Worm (Caenorhabditis elegans) whole organism, mixed stage, embryonic: ENCODE results near the gene dod-21.

Experiments
- M03D4.4 ChIP-seq: sonication (generic microtip); optimal IDR thresholded peaks from 2 replicates; lab custom pipeline; 2017; ENCODE audit warnings: mild to moderate bottlenecking, missing genetic modification characterization, missing compliant biosample characterization
- bed-3 ChIP-seq: fragments of 200-800 bp; sonication (Bioruptor generic); optimal IDR thresholded peaks from 3 replicates; lab custom pipeline; 2018; ENCODE audit warnings: mild to moderate bottlenecking, missing genetic modification characterization, moderate library complexity, missing compliant biosample characterization
- ceh-39 ChIP-seq: fragments of 150-350 bp; optimal IDR thresholded peaks from 2 replicates; lab custom pipeline; 2014; ENCODE audit warnings: missing biosample characterization, missing genetic modification characterization
- ceh-43 ChIP-seq: fragments of 200-800 bp; sonication (Bioruptor generic); optimal IDR thresholded peaks from 2 replicates; lab custom pipeline; 2018; ENCODE audit warnings: mild to moderate bottlenecking, missing genetic modification characterization, moderate library complexity, missing compliant biosample characterization
- ceh-83 ChIP-seq: fragments of 200-800 bp; sonication (Bioruptor generic); optimal IDR thresholded peaks from 2 replicates; lab custom pipeline; 2018; ENCODE audit warnings: mild to moderate bottlenecking, missing genetic modification characterization, missing compliant biosample characterization
- ces-1 ChIP-seq: fragments of 150-350 bp; optimal IDR thresholded peaks from 2 replicates; lab custom pipeline; 2014; ENCODE audit warnings: missing biosample characterization, missing genetic modification reagents, missing genetic modification characterization
- cnd-1 ChIP-seq: fragments of 200-800 bp; sonication (Bioruptor generic); optimal IDR thresholded peaks from 2 replicates; lab custom pipeline; 2018; ENCODE audit warnings: mild to moderate bottlenecking, missing genetic modification characterization, missing compliant biosample characterization
- elt-1 ChIP-seq: sonication (generic microtip); optimal IDR thresholded peaks from 2 replicates; lab custom pipeline; 2017; ENCODE audit warnings: missing genetic modification characterization, mild to moderate bottlenecking, missing compliant biosample characterization, antibody characterized with exemption, moderate library complexity, borderline replicate concordance; ENCODE audit not compliant: insufficient read depth
- elt-3 ChIP-seq: fragments of 150-350 bp; optimal IDR thresholded peaks from 2 replicates; lab custom pipeline; 2014; ENCODE audit warnings: missing biosample characterization, missing genetic modification characterization
- flh-1 ChIP-seq: fragments of 200-800 bp; sonication (Bioruptor generic); optimal IDR thresholded peaks from 2 replicates; lab custom pipeline; 2018; ENCODE audit warnings: mild to moderate bottlenecking, missing genetic modification characterization, moderate library complexity, missing compliant biosample characterization
- ham-2 ChIP-seq: fragments of 200-800 bp; sonication (Bioruptor generic); optimal IDR thresholded peaks from 2 replicates; lab custom pipeline; 2018; ENCODE audit warnings: mild to moderate bottlenecking, missing genetic modification characterization, missing compliant biosample characterization
- lin-13 ChIP-seq: fragments of 150-350 bp; optimal IDR thresholded peaks from 2 replicates; lab custom pipeline; 2014; ENCODE audit warnings: missing biosample characterization, missing genetic modification characterization
- lin-32 ChIP-seq: fragments of 200-800 bp; sonication (Bioruptor generic); optimal IDR thresholded peaks from 2 replicates; lab custom pipeline; 2018; ENCODE audit warnings: mild to moderate bottlenecking, missing genetic modification characterization, missing compliant biosample characterization
- lsy-2 ChIP-seq: fragments of 150-350 bp; optimal IDR thresholded peaks from 2 replicates; lab custom pipeline; 2014; ENCODE audit warnings: missing biosample characterization, missing genetic modification characterization
- mab-5 ChIP-seq: fragments of 150-350 bp; optimal IDR thresholded peaks from 2 replicates; lab custom pipeline; 2014; ENCODE audit warnings: missing biosample characterization, missing genetic modification characterization
- mls-2 ChIP-seq: sonication (generic microtip); optimal IDR thresholded peaks from 2 replicates; lab custom pipeline; 2016; ENCODE audit warnings: mild to moderate bottlenecking, missing genetic modification characterization, moderate library complexity, missing compliant biosample characterization
- nhr-12 ChIP-seq: fragments of 150-350 bp; optimal IDR thresholded peaks from 2 replicates; lab custom pipeline; 2014; ENCODE audit warnings: missing biosample characterization, missing genetic modification characterization
- nhr-2 ChIP-seq: fragments of 150-350 bp; optimal IDR thresholded peaks from 2 replicates; lab custom pipeline; 2014; ENCODE audit warnings: missing biosample characterization, missing genetic modification characterization
- nhr-237 ChIP-seq: fragments of 150-350 bp; optimal IDR thresholded peaks from 2 replicates; lab custom pipeline; 2014; ENCODE audit warnings: missing biosample characterization, missing genetic modification characterization
- nhr-76 ChIP-seq: sonication (generic microtip); optimal IDR thresholded peaks from 2 replicates; lab custom pipeline; 2017; ENCODE audit warnings: missing biosample characterization, missing genetic modification characterization
- pha-4 ChIP-seq: fragments of 150-350 bp; optimal IDR thresholded peaks from 2 replicates; lab custom pipeline; 2018; ENCODE audit warnings: missing biosample characterization, missing genetic modification reagents, missing genetic modification characterization
- sem-2 ChIP-seq: fragments of 200-800 bp; sonication (Bioruptor generic); optimal IDR thresholded peaks from 2 replicates; lab custom pipeline; 2018; ENCODE audit warnings: mild to moderate bottlenecking, missing genetic modification characterization, missing compliant biosample characterization
- snpc-4 ChIP-seq: fragments of 150-350 bp; optimal IDR thresholded peaks from 2 replicates; lab custom pipeline; 2014; ENCODE audit warnings: missing biosample characterization, missing genetic modification characterization
- sptf-1 ChIP-seq: sonication (generic microtip); optimal IDR thresholded peaks from 2 replicates; lab custom pipeline; 2017; ENCODE audit warnings: mild to moderate bottlenecking, missing genetic modification characterization, moderate library complexity, missing compliant biosample characterization
- unc-120 ChIP-seq: sonication (generic microtip); optimal IDR thresholded peaks from 2 replicates; lab custom pipeline; 2017; ENCODE audit warnings: missing genetic modification characterization, missing compliant biosample characterization; ENCODE audit not compliant: poor library complexity, severe bottlenecking
- unc-62 ChIP-seq: fragments of 150-350 bp; optimal IDR thresholded peaks from 2 replicates; lab custom pipeline; 2014; ENCODE audit warnings: missing biosample characterization, missing genetic modification reagents, missing genetic modification characterization
- zip-8 ChIP-seq: fragments of 150-350 bp; optimal IDR thresholded peaks from 2 replicates; lab custom pipeline; 2014; ENCODE audit warnings: missing biosample characterization, missing genetic modification characterization
- ztf-11 ChIP-seq: fragments of 150-350 bp; optimal IDR thresholded peaks from 2 replicates; lab custom pipeline; 2014; ENCODE audit warnings: missing biosample characterization, missing genetic modification characterization

The dod-21 gene

DNA sequence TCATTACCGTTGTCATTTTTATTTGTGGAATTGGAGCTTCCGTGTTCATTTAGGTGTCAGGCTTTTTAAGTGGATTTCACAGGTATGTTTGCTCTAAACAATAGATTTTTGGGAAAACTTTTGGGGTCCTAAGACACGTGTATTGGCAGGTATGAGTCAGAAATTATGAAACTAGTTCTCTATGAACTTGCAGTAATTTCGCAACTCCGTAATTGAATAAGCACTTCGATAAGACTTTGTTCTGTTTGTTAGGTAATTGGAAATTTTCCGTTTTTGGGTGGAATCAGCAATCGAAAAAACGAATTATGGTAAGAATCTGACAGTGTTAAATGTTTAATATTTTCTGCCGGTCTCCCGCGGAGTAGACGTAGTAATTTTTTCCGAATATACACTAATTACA is 39.4 kb upstream of the dod-21 start:
- TF ChIP-seq ceh-83 (GFP tag; lab: Kevin White, UChicago) (no peak), elt-3 (no peak), elt-1 (tag; lab: Kevin White, UChicago) (no peak), lin-32 (GFP tag; lab: Kevin White, UChicago) (no peak), mab-5 (tag; lab: Kevin White, UChicago) (no peak)

DNA sequence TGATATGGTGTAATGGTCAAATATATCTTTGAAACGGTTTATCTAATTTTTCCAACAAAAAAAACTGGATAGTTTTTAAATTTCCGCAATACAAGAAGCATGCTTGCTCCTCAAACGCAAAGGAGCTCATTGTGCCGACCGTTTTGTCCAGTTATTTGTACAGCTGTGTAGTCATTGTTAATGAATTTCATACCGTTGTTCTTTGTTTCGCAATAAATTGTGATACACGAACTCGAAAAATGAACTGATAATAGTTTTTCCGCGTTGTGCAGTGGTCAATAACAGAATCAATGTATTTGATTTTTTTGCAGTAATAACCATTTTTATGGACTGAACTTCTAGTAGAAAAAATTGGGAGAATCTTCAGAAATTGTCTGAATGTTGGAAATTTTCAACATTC is 37.7 kb upstream of the dod-21 start:
- TF ChIP-seq nhr-12 (no peak), sptf-1 (tag; lab: Kevin White, UChicago) (no peak), pha-4 (tag; lab: Kevin White, UChicago) (no peak), ztf-11 (tag; lab: Kevin White, UChicago) (no peak), lin-13 (no peak), nhr-237 (no peak), ceh-39 (tag; lab: Kevin White, UChicago) (no peak), M03D4.4 (tag; lab: Kevin White, UChicago) (no peak), ces-1 (GFP tag; lab: Kevin White, UChicago) (no peak), cnd-1 (tag; lab: Kevin White, UChicago) (no peak), bed-3 (GFP tag; lab: Kevin White, UChicago) (no peak), mab-5 (tag; lab: Kevin White, UChicago) (no peak), lin-32 (GFP tag; lab: Kevin White, UChicago) (no peak), snpc-4 (tag; lab: Kevin White, UChicago) (no peak)

DNA sequence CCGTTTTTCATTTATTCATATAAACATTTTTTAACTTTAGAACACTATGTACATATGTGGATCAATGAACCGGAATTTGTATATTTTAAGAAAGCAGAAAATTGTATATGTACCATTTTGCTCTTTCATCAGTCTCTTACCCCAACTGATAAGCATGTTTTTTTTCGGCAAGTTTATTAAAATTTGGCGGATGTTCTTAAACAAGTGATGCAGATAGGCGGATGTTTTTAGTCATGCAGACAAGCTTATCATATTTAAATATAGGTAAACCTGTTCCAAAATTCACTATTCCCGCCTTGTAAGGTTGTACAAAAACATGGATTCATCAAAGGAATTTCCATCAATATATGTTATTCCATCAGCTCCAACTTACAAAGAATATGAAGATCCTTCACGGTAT is 37.1 kb upstream of the dod-21 start, which contains the start of gene K08D8.9:
Gene K08D8.9 (plus strand): TSS at position 301 of the 400 bp plus-strand sequence.
- no peak for TF ChIP-seq lsy-2 (tag; lab: Kevin White, UChicago)
- no peak for TF ChIP-seq flh-1 (GFP tag; lab: Kevin White, UChicago)
- TF ChIP-seq ceh-39 (tag; lab: Kevin White, UChicago): no peak

DNA sequence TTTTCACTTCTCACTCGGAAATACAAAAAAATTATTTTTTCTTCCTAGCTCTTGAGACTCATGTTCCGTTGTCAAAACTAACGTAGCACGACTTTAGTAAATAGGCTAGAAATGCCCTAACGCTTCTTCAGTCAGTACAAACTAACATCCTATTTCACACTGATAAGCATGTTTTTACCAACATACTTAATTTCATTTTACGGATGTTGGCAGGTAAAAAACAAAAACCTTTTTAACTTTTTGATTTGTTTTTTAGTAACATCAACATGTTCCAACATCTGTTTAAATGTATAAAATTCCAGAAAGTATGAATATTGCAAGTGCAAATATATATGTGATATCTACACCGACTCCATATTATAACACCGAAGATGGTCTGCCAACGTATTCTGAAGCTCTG is 36.3 kb upstream of the dod-21 start, which contains the start of gene K08D8.10:
Gene K08D8.10 (plus strand): TSS at position 301 of the 400 bp plus-strand sequence.
- TF ChIP-seq M03D4.4 (tag; lab: Kevin White, UChicago): no peak
- TF ChIP-seq unc-62: no peak
- TF ChIP-seq unc-120 (tag; lab: Kevin White, UChicago): no peak
- no peak for TF ChIP-seq flh-1 (GFP tag; lab: Kevin White, UChicago)
- no peak for TF ChIP-seq zip-8 (tag; lab: Kevin White, UChicago)

DNA sequence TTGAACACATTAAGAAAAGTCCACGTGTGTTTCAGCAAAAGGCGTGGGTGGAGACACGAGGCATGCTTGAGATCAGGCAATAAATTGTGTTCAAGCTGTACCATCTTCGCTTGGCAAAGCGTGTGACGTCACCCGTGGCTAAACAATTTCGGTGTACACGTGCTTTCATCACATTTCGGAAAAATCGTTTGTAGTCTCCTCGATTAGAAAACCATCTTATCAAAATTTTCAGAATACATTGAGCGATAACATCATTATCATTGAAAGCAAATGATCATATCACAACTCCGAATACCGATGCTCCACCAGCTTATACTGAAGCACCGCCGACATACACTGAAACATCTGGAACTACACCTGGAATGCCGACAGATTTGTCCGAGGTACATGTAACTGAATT is 34.9 kb upstream of the dod-21 start:
- TF ChIP-seq ceh-39 (tag; lab: Kevin White, UChicago): no peak
- no peak for TF ChIP-seq cnd-1 (tag; lab: Kevin White, UChicago)
- TF ChIP-seq nhr-2 (tag; lab: Kevin White, UChicago): no peak
- TF ChIP-seq ceh-83 (GFP tag; lab: Kevin White, UChicago): no peak
- TF ChIP-seq sptf-1 (tag; lab: Kevin White, UChicago): no peak
- no peak for TF ChIP-seq snpc-4 (tag; lab: Kevin White, UChicago)
- TF ChIP-seq sem-2 (GFP tag; lab: Kevin White, UChicago): no peak
- TF ChIP-seq flh-1 (GFP tag; lab: Kevin White, UChicago): no peak
- TF ChIP-seq nhr-237: no peak

DNA sequence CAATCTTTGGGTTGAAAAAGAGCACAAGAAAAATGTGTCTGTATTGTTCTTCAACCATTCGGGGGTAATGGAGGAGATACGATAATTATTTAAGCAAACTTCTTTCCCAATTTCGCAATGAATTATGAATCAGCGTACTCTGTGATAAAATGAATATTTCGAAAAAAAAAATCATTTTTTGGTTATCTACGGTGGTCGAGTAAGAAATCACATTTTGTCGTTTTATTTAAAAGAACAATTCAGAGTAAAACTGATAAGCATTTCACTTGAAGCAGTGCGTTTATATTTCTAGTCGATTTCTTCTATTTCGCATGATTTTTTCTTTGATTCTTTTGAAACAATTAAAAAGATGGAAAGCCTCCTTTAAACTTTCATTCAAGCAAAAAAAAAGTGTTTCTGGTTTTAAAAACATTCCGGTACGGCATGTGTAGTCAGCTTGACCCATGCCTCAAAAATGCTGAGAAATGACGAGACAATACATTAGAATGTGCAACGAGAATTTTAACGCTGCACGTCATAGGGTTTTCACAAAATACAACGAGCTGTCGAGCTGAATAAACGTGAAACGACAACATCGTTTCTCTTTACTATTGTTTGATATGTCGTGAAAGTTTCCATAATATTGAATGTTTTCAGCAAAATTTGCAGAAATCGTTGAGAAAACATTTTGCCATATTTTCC is 34.0 kb upstream of the dod-21 start, which contains the start of gene K08D8.2:
Gene K08D8.2 (plus strand): TSS at position 631 of the 681 bp plus-strand sequence.
- TF ChIP-seq unc-120 (tag; lab: Kevin White, UChicago): no peak
- no peak for TF ChIP-seq ces-1 (GFP tag; lab: Kevin White, UChicago)
- no peak for TF ChIP-seq sem-2 (GFP tag; lab: Kevin White, UChicago)
- no peak for TF ChIP-seq ceh-43 (GFP tag; lab: Kevin White, UChicago)
- TF ChIP-seq lsy-2 (tag; lab: Kevin White, UChicago): no peak
- no peak for TF ChIP-seq mls-2 (tag; lab: Kevin White, UChicago)
- no peak for TF ChIP-seq nhr-2 (tag; lab: Kevin White, UChicago)
- no peak for TF ChIP-seq ham-2 (GFP tag; lab: Kevin White, UChicago)
- no peak for TF ChIP-seq nhr-76 (tag; lab: Kevin White, UChicago)
- TF ChIP-seq elt-1 (tag; lab: Kevin White, UChicago): no peak
- no peak for TF ChIP-seq snpc-4 (tag; lab: Kevin White, UChicago)
- TF ChIP-seq ceh-39 (tag; lab: Kevin White, UChicago): no peak
- no peak for TF ChIP-seq mab-5 (tag; lab: Kevin White, UChicago)
- no peak for TF ChIP-seq cnd-1 (tag; lab: Kevin White, UChicago)
- TF ChIP-seq nhr-12: no peak
